Fruit fly (Drosophila melanogaster) whole organism, pupa: ENCODE measurements around the gene CG7991.

Experiments
- CG13204 ChIP-seq: fragments of 200-800 bp; sonication (Bioruptor generic); optimal IDR thresholded peaks from 2 replicates; lab custom pipeline; 2018; ENCODE audit warnings: missing biosample characterization, mild to moderate bottlenecking, missing genetic modification characterization, moderate library complexity
- CG17806 ChIP-seq: fragments of 200-800 bp; sonication (Bioruptor generic); optimal IDR thresholded peaks from 2 replicates; lab custom pipeline; 2018; ENCODE audit warnings: missing biosample characterization, mild to moderate bottlenecking, missing genetic modification characterization, moderate library complexity

dm6 chr3L:1692859-1693258 is 18.4 kb downstream of the CG7991 start:
- TF ChIP-seq CG17806 (peak; percentile 70), CG13204 (no peak)
